Fruit fly (Drosophila melanogaster) whole organism, prepupa: ENCODE data around the gene CG10559.

Experiments used
- Lpt ChIP-seq: fragments of 200-800 bp; sonication (Bioruptor generic); optimal IDR thresholded peaks from 3 replicates; lab custom pipeline; 2016; ENCODE audit warnings: missing biosample characterization, missing genetic modification characterization
- dsx ChIP-seq: fragments of 200-800 bp; optimal IDR thresholded peaks from 3 replicates; lab custom pipeline; 2019; ENCODE audit warnings: missing biosample characterization, mild to moderate bottlenecking, missing genetic modification characterization, moderate library complexity; ENCODE audit not compliant: poor library complexity, severe bottlenecking

DNA sequence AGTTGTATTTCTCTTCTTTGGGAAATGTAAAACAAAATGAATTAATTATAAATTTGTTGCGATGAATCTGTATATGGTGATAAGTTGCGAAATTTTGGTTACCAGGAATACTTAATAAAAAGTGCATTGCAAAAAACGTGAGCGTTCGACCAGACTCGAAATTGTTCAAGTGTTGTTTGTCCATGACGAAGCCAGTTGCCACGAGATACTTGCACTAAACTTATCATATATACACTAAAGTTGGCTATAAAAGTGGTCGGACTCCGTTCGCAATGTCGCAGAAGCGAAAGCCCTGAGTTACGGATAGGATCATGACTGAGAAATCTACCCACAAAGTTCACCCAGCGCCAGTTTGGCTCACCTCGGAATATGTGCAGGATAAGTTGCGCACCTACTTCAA is 42.4 kb downstream of the CG10559 start, which contains the start of gene CG11878:
- TF ChIP-seq dsx = no peak
- TF ChIP-seq Lpt = no peak
